Worm (Caenorhabditis elegans): ENCODE results near the gene F31E3.2.
A peak's percentile ranks its signal among the peaks of the same experiment; 100 is the strongest.

F31E3.2 gene

ce11 chrIII:6946382-6946781 lies 27.4 kb upstream of the F31E3.2 start, which contains the start of gene let-711:
let-711 (plus strand) TSS chrIII:6946718.
- TF ChIP-seq fkh-8 (tag; optimal IDR thresholded peaks at IDR 0.05): no peak
- TF ChIP-seq dpl-1 (GFP tag; optimal IDR thresholded peaks at IDR 0.05): peak in 2 of 3 experiments; percentile 19 to 36
- TF ChIP-seq efl-1 (optimal IDR thresholded peaks at IDR 0.05): peak; percentile 16 to 49
- TF ChIP-seq efl-1 (GFP tag; optimal IDR thresholded peaks at IDR 0.05 in 1 of 2): peak; percentile 12 to 39
- TF ChIP-seq aha-1 (tag; optimal IDR thresholded peaks at IDR 0.05): no peak
- no peak for TF ChIP-seq alr-1 (tag; optimal IDR thresholded peaks at IDR 0.05; ENCODE audit: borderline replicate concordance)
- TF ChIP-seq unc-30 (tag; optimal IDR thresholded peaks at IDR 0.05): no peak
- peak; percentile 37 to 52 for TF ChIP-seq lin-35 (GFP tag; optimal IDR thresholded peaks at IDR 0.05)
- TF ChIP-seq rnt-1 (tag; optimal IDR thresholded peaks at IDR 0.05): peak; percentile 8
- peak; percentile 25 for TF ChIP-seq nhr-20 (tag; optimal IDR thresholded peaks at IDR 0.05)
- peak; percentile 24 for TF ChIP-seq dsc-1 (tag; optimal IDR thresholded peaks at IDR 0.05)
- TF ChIP-seq nhr-85 (tag): no peak
- TF ChIP-seq swsn-7 (tag; optimal IDR thresholded peaks at IDR 0.05): peak; percentile 17
- peak in 1 of 3 experiments; percentile 20 for TF ChIP-seq ceh-82 (tag; optimal IDR thresholded peaks at IDR 0.05)
- TF ChIP-seq mep-1 (tag; optimal IDR thresholded peaks at IDR 0.05): peak; percentile 17
- TF ChIP-seq blmp-1 (tag; optimal IDR thresholded peaks at IDR 0.05): peak; percentile 36
- TF ChIP-seq F16B12.6 (tag; optimal IDR thresholded peaks at IDR 0.05): no peak
- TF ChIP-seq sptf-1 (tag; optimal IDR thresholded peaks at IDR 0.05): no peak
- peak; percentile 41 for TF ChIP-seq nhr-71 (tag; optimal IDR thresholded peaks at IDR 0.05)
- TF ChIP-seq snu-23 (GFP tag; optimal IDR thresholded peaks at IDR 0.05): peak; percentile 26
- no peak for TF ChIP-seq tlp-1 (tag; optimal IDR thresholded peaks at IDR 0.05)
- peak; percentile 22 to 47 for TF ChIP-seq lsy-2 (tag; optimal IDR thresholded peaks at IDR 0.05)

ce11 chrIII:6947896-6948295 lies 25.9 kb upstream of the F31E3.2 start:
- TF ChIP-seq lsy-2 (tag; optimal IDR thresholded peaks at IDR 0.05) (peak in 1 of 2 experiments; percentile 3), mep-1 (tag; optimal IDR thresholded peaks at IDR 0.05) (peak; percentile 21), sptf-1 (tag; optimal IDR thresholded peaks at IDR 0.05) (no peak), lin-35 (GFP tag; optimal IDR thresholded peaks at IDR 0.05) (peak in 1 of 2 experiments; percentile 15), ceh-63 (GFP tag; optimal IDR thresholded peaks at IDR 0.05) (no peak), lin-14 (GFP tag; optimal IDR thresholded peaks at IDR 0.05) (peak; percentile 44), swsn-7 (tag; optimal IDR thresholded peaks at IDR 0.05) (no peak), blmp-1 (tag; optimal IDR thresholded peaks at IDR 0.05) (peak; percentile 52)

ce11 chrIII:6951435-6951834 lies 22.3 kb upstream of the F31E3.2 start:
- TF ChIP-seq vab-15 (tag; optimal IDR thresholded peaks at IDR 0.05): no peak
- TF ChIP-seq lsy-2 (tag; optimal IDR thresholded peaks at IDR 0.05): peak in 1 of 2 experiments; percentile 43
- TF ChIP-seq blmp-1 (tag; optimal IDR thresholded peaks at IDR 0.05): peak; percentile 90
- TF ChIP-seq ama-1 (optimal IDR thresholded peaks at IDR 0.05): no peak
- TF ChIP-seq lin-35 (GFP tag; optimal IDR thresholded peaks at IDR 0.05): peak in 1 of 2 experiments; percentile 35
- peak in 1 of 3 experiments; percentile 37 for TF ChIP-seq dpl-1 (GFP tag; optimal IDR thresholded peaks at IDR 0.05)
- no peak for TF ChIP-seq nhr-90 (tag; optimal IDR thresholded peaks at IDR 0.05; ENCODE audit: poor library complexity)
- TF ChIP-seq ceh-63 (GFP tag; optimal IDR thresholded peaks at IDR 0.05): no peak
- TF ChIP-seq rnt-1 (tag; optimal IDR thresholded peaks at IDR 0.05): no peak
- TF ChIP-seq efl-1 (optimal IDR thresholded peaks at IDR 0.05): peak in 1 of 2 experiments; percentile 25
- TF ChIP-seq efl-1 (GFP tag; optimal IDR thresholded peaks at IDR 0.05 in 1 of 2): peak; percentile 11 to 48
- TF ChIP-seq lin-14 (GFP tag; optimal IDR thresholded peaks at IDR 0.05): peak; percentile 54
- TF ChIP-seq nhr-20 (tag; optimal IDR thresholded peaks at IDR 0.05): no peak
- peak; percentile 1 for TF ChIP-seq lin-15B (tag; optimal IDR thresholded peaks at IDR 0.05)
- no peak for TF ChIP-seq nhr-237 (tag; optimal IDR thresholded peaks at IDR 0.05)
- TF ChIP-seq ceh-82 (tag; optimal IDR thresholded peaks at IDR 0.05): no peak

ce11 chrIII:6953373-6953772 lies 20.4 kb upstream of the F31E3.2 start:
- TF ChIP-seq efl-1 (optimal IDR thresholded peaks at IDR 0.05) (no peak), efl-1 (GFP tag; optimal IDR thresholded peaks at IDR 0.05 in 1 of 2) (peak in 1 of 2 experiments; percentile 51), nhr-71 (tag; optimal IDR thresholded peaks at IDR 0.05) (no peak), rnt-1 (tag; optimal IDR thresholded peaks at IDR 0.05) (no peak)

ce11 chrIII:6953978-6954377 lies 19.8 kb upstream of the F31E3.2 start:
- no peak for TF ChIP-seq efl-1 (optimal IDR thresholded peaks at IDR 0.05)
- TF ChIP-seq efl-1 (GFP tag; optimal IDR thresholded peaks at IDR 0.05 in 1 of 2): peak in 1 of 2 experiments; percentile 72
- no peak for TF ChIP-seq elt-3 (tag; optimal IDR thresholded peaks at IDR 0.05)

Data from whole organism, L1 larva.